Worm (Caenorhabditis elegans): ENCODE data around the gene C54C6.7.

ce11 chrIII:3590365-3590764 lies 44.1 kb upstream of the C54C6.7 start, which contains the start of gene ptp-1:
- TF ChIP-seq nhr-11 (tag; optimal IDR thresholded peaks at IDR 0.05) (no peak), fos-1 (tag; optimal IDR thresholded peaks at IDR 0.05) (no peak), elt-3 (tag; optimal IDR thresholded peaks at IDR 0.05) (no peak), aly-2 (tag; optimal IDR thresholded peaks at IDR 0.05) (no peak), nhr-77 (tag; optimal IDR thresholded peaks at IDR 0.05) (no peak), tbx-2 (tag; optimal IDR thresholded peaks at IDR 0.05) (no peak), ztf-11 (tag; optimal IDR thresholded peaks at IDR 0.05) (no peak)

Measured in whole organism, L3 larva.